Worm (Caenorhabditis elegans) whole organism, L3 larva: ENCODE measurements around the gene sec-61.A.

Experiments used
- ZK546.5 ChIP-seq: sonication (generic microtip); optimal IDR thresholded peaks from 2 replicates; lab custom pipeline; 2017; ENCODE audit warnings: missing biosample characterization, missing genetic modification characterization
- aly-2 ChIP-seq: fragments of 150-350 bp; optimal IDR thresholded peaks from 2 replicates; lab custom pipeline; 2014; ENCODE audit warnings: missing biosample characterization, missing genetic modification characterization
- ama-1 ChIP-seq: fragments of 150-350 bp; optimal IDR thresholded peaks from 2 replicates; lab custom pipeline; 2018
- ceh-16 ChIP-seq: sonication (generic microtip); optimal IDR thresholded peaks from 2 replicates; lab custom pipeline; 2017; ENCODE audit warnings: missing biosample characterization, missing genetic modification characterization
- ceh-82 ChIP-seq: fragments of 150-350 bp; optimal IDR thresholded peaks from 2 replicates; lab custom pipeline; 2014; ENCODE audit warnings: missing biosample characterization, missing genetic modification characterization
- egl-27 ChIP-seq: sonication (generic microtip); optimal IDR thresholded peaks from 4 replicates; lab custom pipeline; 2017; ENCODE audit warnings: missing biosample characterization, missing genetic modification reagents, missing genetic modification characterization
- elt-1 ChIP-seq: fragments of 150-350 bp; optimal IDR thresholded peaks from 2 replicates; lab custom pipeline; 2014; ENCODE audit warnings: missing biosample characterization, missing genetic modification characterization
- elt-2 ChIP-seq: sonication (generic microtip); optimal IDR thresholded peaks from 2 replicates; lab custom pipeline; 2016; ENCODE audit warnings: missing genetic modification reagents, mild to moderate bottlenecking, missing genetic modification characterization, missing compliant biosample characterization
- elt-3 ChIP-seq, 3 experiments: fragments of 150-350 bp in 1 of 3; sonication (generic microtip) in 2 of 3; optimal IDR thresholded peaks; 2 replicates in 2 of 3; 4 replicates in 1 of 3; lab custom pipeline; 2014 to 2017; ENCODE audit warnings: missing biosample characterization in 3 of 3, missing genetic modification characterization in 3 of 3
- fkh-10 ChIP-seq: sonication (generic microtip); optimal IDR thresholded peaks from 2 replicates; lab custom pipeline; 2017; ENCODE audit warnings: missing biosample characterization, missing genetic modification reagents, missing genetic modification characterization
- fkh-2 ChIP-seq: fragments of 150-350 bp; optimal IDR thresholded peaks from 2 replicates; lab custom pipeline; 2014; ENCODE audit warnings: missing biosample characterization, missing genetic modification reagents, missing genetic modification characterization
- fos-1 ChIP-seq: fragments of 150-350 bp; optimal IDR thresholded peaks from 2 replicates; lab custom pipeline; 2014; ENCODE audit warnings: missing biosample characterization, missing genetic modification characterization
- hmg-11 ChIP-seq: sonication (generic microtip); optimal IDR thresholded peaks from 2 replicates; lab custom pipeline; 2016; ENCODE audit warnings: missing genetic modification characterization, missing compliant biosample characterization
- jun-1 ChIP-seq: fragments of 150-350 bp; optimal IDR thresholded peaks from 2 replicates; lab custom pipeline; 2014; ENCODE audit warnings: missing biosample characterization, missing genetic modification reagents, missing genetic modification characterization
- lin-15B ChIP-seq: fragments of 150-350 bp; optimal IDR thresholded peaks from 2 replicates; lab custom pipeline; 2014; ENCODE audit warnings: missing biosample characterization, missing genetic modification characterization
- lsy-12 ChIP-seq: sonication (generic microtip); optimal IDR thresholded peaks from 2 replicates; lab custom pipeline; 2016; ENCODE audit warnings: mild to moderate bottlenecking, missing genetic modification characterization, missing compliant biosample characterization
- mdl-1 ChIP-seq: fragments of 150-350 bp; optimal IDR thresholded peaks from 2 replicates; lab custom pipeline; 2014; ENCODE audit warnings: missing biosample characterization, missing genetic modification characterization
- nfya-1 ChIP-seq: sonication (generic microtip); optimal IDR thresholded peaks from 2 replicates; lab custom pipeline; 2017; ENCODE audit warnings: missing genetic modification characterization, mild to moderate bottlenecking, missing compliant biosample characterization, antibody characterized with exemption, moderate library complexity; ENCODE audit not compliant: insufficient read depth
- nhr-11 ChIP-seq: fragments of 150-350 bp; optimal IDR thresholded peaks from 2 replicates; lab custom pipeline; 2014; ENCODE audit warnings: missing biosample characterization, missing genetic modification characterization
- nhr-23 ChIP-seq: fragments of 150-350 bp; optimal IDR thresholded peaks from 2 replicates; lab custom pipeline; 2014; ENCODE audit warnings: missing biosample characterization, missing genetic modification reagents, missing genetic modification characterization
- nhr-237 ChIP-seq: fragments of 150-350 bp; optimal IDR thresholded peaks from 2 replicates; lab custom pipeline; 2014; ENCODE audit warnings: missing biosample characterization, missing genetic modification characterization
- nhr-25 ChIP-seq: sonication (generic microtip); optimal IDR thresholded peaks from 2 replicates; lab custom pipeline; 2017; ENCODE audit warnings: missing biosample characterization, missing genetic modification characterization
- nhr-28 ChIP-seq: fragments of 150-350 bp; optimal IDR thresholded peaks from 2 replicates; lab custom pipeline; 2014; ENCODE audit warnings: missing biosample characterization, missing genetic modification characterization
- nhr-43 ChIP-seq: sonication (generic microtip); optimal IDR thresholded peaks from 2 replicates; lab custom pipeline; 2016; ENCODE audit warnings: mild to moderate bottlenecking, missing genetic modification characterization, missing compliant biosample characterization; ENCODE audit not compliant: poor library complexity, severe bottlenecking
- nhr-67 ChIP-seq: fragments of 150-350 bp; optimal IDR thresholded peaks from 2 replicates; lab custom pipeline; 2014; ENCODE audit warnings: missing biosample characterization, missing genetic modification characterization
- nhr-76 ChIP-seq: fragments of 150-350 bp; sonication (generic microtip); optimal IDR thresholded peaks from 5 replicates; lab custom pipeline; 2014; ENCODE audit warnings: missing biosample characterization, missing genetic modification characterization
- nhr-77 ChIP-seq: fragments of 150-350 bp; optimal IDR thresholded peaks from 2 replicates; lab custom pipeline; 2014; ENCODE audit warnings: missing biosample characterization, missing genetic modification characterization
- pqm-1 ChIP-seq: fragments of 150-350 bp; optimal IDR thresholded peaks from 2 replicates; lab custom pipeline; 2017; ENCODE audit warnings: missing biosample characterization, missing genetic modification characterization, inconsistent platforms
- sea-2 ChIP-seq: fragments of 150-350 bp; sonication (generic microtip); optimal IDR thresholded peaks from 4 replicates; lab custom pipeline; 2014; ENCODE audit warnings: missing biosample characterization, missing genetic modification reagents, missing genetic modification characterization
- snpc-4 ChIP-seq: fragments of 150-350 bp; optimal IDR thresholded peaks from 2 replicates; lab custom pipeline; 2014; ENCODE audit warnings: missing biosample characterization, missing genetic modification characterization
- unc-39 ChIP-seq: sonication (generic microtip); optimal IDR thresholded peaks from 4 replicates; lab custom pipeline; 2017; ENCODE audit warnings: missing biosample characterization, missing genetic modification characterization
- zag-1 ChIP-seq: fragments of 150-350 bp; optimal IDR thresholded peaks from 2 replicates; lab custom pipeline; 2014; ENCODE audit warnings: missing biosample characterization, missing genetic modification characterization
- ztf-11 ChIP-seq: fragments of 150-350 bp; optimal IDR thresholded peaks from 2 replicates; lab custom pipeline; 2014; ENCODE audit warnings: missing biosample characterization, missing genetic modification characterization

Gene sec-61.A

DNA sequence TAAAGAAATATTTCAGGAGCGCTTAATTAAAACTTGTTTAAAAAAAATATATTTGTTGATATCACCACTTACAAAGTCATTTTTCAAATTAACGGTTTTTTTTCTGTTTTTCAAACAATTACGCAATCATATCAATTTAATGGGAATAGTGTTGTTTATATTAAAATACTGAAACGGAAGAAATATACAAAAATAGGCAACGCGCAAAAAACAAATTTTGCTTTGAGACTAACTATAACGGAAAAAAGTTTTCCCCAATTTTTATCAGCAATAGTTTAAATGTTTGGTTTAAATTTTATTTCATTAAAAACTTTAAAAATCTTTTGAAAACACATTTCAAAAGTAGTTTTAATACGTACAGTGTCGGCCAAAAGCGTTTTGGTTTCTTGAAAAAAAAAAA lies 43.5 kb upstream of the sec-61.A start:
- no peak for TF ChIP-seq ama-1 (lab: Kevin White, UChicago)
- TF ChIP-seq nhr-77 (tag; lab: Kevin White, UChicago), result no peak
- TF ChIP-seq ZK546.5 (tag; lab: Kevin White, UChicago), result no peak
- TF ChIP-seq ceh-16 (tag; lab: Kevin White, UChicago), result no peak
- no peak for TF ChIP-seq aly-2 (tag; lab: Kevin White, UChicago)
- no peak for TF ChIP-seq elt-1 (tag; lab: Kevin White, UChicago)
- no peak for TF ChIP-seq lsy-12 (tag; lab: Kevin White, UChicago)
- no peak for TF ChIP-seq fkh-10 (GFP tag; lab: Kevin White, UChicago)
- TF ChIP-seq ztf-11 (tag; lab: Kevin White, UChicago), result no peak
- TF ChIP-seq nhr-25 (tag; lab: Kevin White, UChicago), result no peak
- no peak for TF ChIP-seq hmg-11
- TF ChIP-seq nhr-43 (tag; lab: Kevin White, UChicago), result no peak
- no peak for TF ChIP-seq ceh-82 (tag; lab: Kevin White, UChicago)
- TF ChIP-seq, all 47 proteins: peak for 0

DNA sequence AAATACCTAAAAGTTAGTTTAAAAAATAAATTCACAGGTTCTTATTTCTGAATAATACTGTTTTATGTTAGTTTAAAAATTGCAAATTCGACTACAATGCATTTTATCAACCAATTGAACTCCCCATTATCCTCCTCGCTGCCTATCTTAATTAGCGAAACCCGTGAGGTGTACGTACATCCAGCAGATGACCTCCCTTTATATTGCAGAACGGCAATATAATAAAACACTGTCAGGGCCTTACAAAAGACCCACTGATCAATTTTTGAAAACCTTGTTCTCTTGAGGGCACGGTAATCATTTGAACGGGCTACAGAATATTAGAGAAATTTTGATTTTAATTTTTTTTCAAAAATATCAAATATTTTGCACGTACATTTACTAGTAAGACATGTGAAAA lies 39.5 kb upstream of the sec-61.A start:
- TF ChIP-seq snpc-4 (tag; lab: Kevin White, UChicago) (peak; percentile 8), nhr-43 (tag; lab: Kevin White, UChicago) (no peak)

DNA sequence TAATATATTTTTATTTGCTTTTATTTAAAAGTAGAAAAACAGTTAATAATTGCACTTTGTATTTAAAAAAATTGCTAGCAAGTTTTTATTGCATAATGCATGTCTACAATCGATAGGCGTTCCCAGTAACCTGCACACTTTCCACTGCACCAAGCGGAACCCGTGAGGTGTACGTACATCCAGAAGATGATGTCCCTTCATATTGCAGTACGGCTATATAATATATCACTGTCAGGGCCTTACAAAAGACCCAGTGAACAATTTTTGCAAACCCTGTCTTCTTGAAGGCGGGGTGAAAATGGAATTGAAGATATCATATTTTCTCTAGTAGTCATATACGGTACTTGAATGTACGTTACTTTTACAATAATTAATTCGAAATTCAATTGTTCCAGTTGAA lies 38.7 kb upstream of the sec-61.A start:
- TF ChIP-seq elt-2 (tag; lab: Kevin White, UChicago) (no peak), nhr-76 (no peak), unc-39 (no peak), nhr-28 (tag; lab: Kevin White, UChicago) (no peak), ama-1 (lab: Kevin White, UChicago) (no peak), ZK546.5 (tag; lab: Kevin White, UChicago) (no peak), elt-3 (tag; optimal IDR thresholded peaks at IDR 0.05; lab: Kevin White, UChicago) (no peak), fos-1 (no peak), nfya-1 (tag; lab: Kevin White, UChicago) (no peak), ceh-16 (tag; lab: Kevin White, UChicago) (no peak), mdl-1 (tag; lab: Kevin White, UChicago) (no peak), sea-2 (GFP tag; lab: Kevin White, UChicago) (no peak), nhr-11 (tag; lab: Kevin White, UChicago) (no peak), nhr-25 (tag; lab: Kevin White, UChicago) (no peak), zag-1 (tag; lab: Kevin White, UChicago) (no peak)
- TF ChIP-seq, all 47 proteins: peak for 0

DNA sequence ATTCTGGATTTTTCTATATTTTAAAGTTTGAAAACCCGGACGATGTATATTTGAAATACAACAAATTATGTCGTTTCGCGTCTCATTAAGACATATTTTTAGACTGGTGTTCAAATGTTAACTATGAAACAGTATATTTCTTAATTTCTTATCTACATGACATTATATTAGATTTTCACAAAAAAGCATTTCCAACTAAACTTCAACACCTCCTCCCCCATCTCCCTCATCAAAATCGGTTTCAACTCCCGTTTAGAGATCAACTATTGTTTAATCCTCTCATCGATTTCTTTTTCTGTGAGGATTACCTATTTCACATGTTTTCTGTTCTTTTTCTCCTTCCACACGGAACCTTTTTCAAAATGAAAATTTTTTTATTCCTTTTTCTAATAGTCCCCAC lies 37.1 kb upstream of the sec-61.A start, which contains the start of gene Y57G11C.38:
Y57G11C.38 (plus strand) TSS at position 301 of the 400 bp plus-strand sequence.
- TF ChIP-seq nhr-25 (tag; lab: Kevin White, UChicago) (no peak), lin-15B (tag; lab: Kevin White, UChicago) (no peak), elt-3 (tag; optimal IDR thresholded peaks at IDR 0.05; lab: Kevin White, UChicago) (no peak), egl-27 (tag; lab: Kevin White, UChicago) (no peak), sea-2 (GFP tag; lab: Kevin White, UChicago) (no peak), unc-39 (no peak)

DNA sequence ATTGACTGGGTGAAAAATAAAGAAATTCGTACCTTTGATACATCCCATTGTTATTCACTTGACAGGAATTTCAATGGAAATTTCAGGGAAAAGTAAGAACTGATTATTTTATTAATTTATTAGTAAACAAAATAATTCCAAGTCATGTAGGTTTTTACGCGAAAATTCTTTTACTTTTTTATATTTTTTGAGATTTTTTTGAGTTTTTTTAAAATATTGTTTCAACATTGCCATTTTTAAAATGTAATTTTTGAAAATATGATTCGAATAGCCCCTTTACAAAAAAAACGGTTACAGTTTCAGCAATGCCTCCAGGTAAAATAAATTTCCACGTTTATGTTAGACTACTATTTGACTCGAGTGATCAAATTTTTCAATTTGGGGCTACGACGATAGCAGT lies 36.6 kb upstream of the sec-61.A start, which contains the start of gene Y57G11C.23:
Y57G11C.23 (minus strand) TSS at position 101 of the 400 bp plus-strand sequence.
- TF ChIP-seq aly-2 (tag; lab: Kevin White, UChicago) (no peak), jun-1 (no peak), nhr-23 (tag; lab: Kevin White, UChicago) (no peak), ztf-11 (tag; lab: Kevin White, UChicago) (no peak), unc-39 (no peak), hmg-11 (no peak), nhr-237 (tag; lab: Kevin White, UChicago) (no peak), nhr-67 (no peak), nfya-1 (tag; lab: Kevin White, UChicago) (no peak), lsy-12 (tag; lab: Kevin White, UChicago) (no peak), pqm-1 (tag; lab: Kevin White, UChicago) (no peak), elt-2 (tag; lab: Kevin White, UChicago) (no peak), fkh-2 (tag; lab: Kevin White, UChicago) (no peak), elt-3 (tag; optimal IDR thresholded peaks at IDR 0.05; lab: Kevin White, UChicago) (no peak), nhr-28 (tag; lab: Kevin White, UChicago) (no peak), ceh-16 (tag; lab: Kevin White, UChicago) (no peak)
